Worm (Caenorhabditis elegans) whole organism, L4 larva: ENCODE results near the gene cest-2.3.

ENCODE experiments used
- aly-2 ChIP-seq: sonication (generic microtip); optimal IDR thresholded peaks from 2 replicates; lab custom pipeline; 2018; ENCODE audit warnings: missing biosample characterization, missing genetic modification characterization
- ama-1 ChIP-seq: fragments of 150-350 bp; optimal IDR thresholded peaks from 2 replicates; lab custom pipeline; 2014; ENCODE audit warnings: inconsistent platforms, mixed read lengths
- daf-12 ChIP-seq: fragments of 150-350 bp; optimal IDR thresholded peaks from 2 replicates; lab custom pipeline; 2014; ENCODE audit warnings: missing biosample characterization, missing genetic modification reagents, missing genetic modification characterization
- daf-8 ChIP-seq: fragments of 200-800 bp; sonication (Bioruptor generic); IDR thresholded peaks from 2 replicates; pipeline ENCODE4 v1.3.6; 2022; ENCODE audit warnings: missing genetic modification characterization, missing compliant biosample characterization
- lsy-2 ChIP-seq, 2 experiments: fragments of 150-350 bp in 1 of 2; sonication (generic microtip) in 1 of 2; optimal IDR thresholded peaks; 2 replicates each; lab custom pipeline; 2014 to 2017; ENCODE audit warnings: missing biosample characterization in 2 of 2, missing genetic modification characterization in 2 of 2
- mep-1 ChIP-seq: fragments of 150-350 bp; sonication (generic microtip); optimal IDR thresholded peaks from 3 replicates; lab custom pipeline; 2014; ENCODE audit warnings: missing biosample characterization, missing genetic modification characterization
- rbr-2 ChIP-seq: sonication (generic microtip); optimal IDR thresholded peaks from 2 replicates; lab custom pipeline; 2016; ENCODE audit warnings: missing genotype, missing genetic modification characterization, missing compliant biosample characterization
- tag-97 ChIP-seq: fragments of 200-800 bp; sonication (Bioruptor generic); IDR thresholded peaks from 2 replicates; pipeline ENCODE4 v1.3.6; 2022; ENCODE audit warnings: missing genetic modification characterization, missing compliant biosample characterization
- tra-1 ChIP-seq: fragments of 200-800 bp; sonication (Bioruptor generic); IDR thresholded peaks from 2 replicates; pipeline ENCODE4 v1.3.6; 2022; ENCODE audit warnings: missing genetic modification reagents, missing genetic modification characterization, missing compliant biosample characterization
- unc-62 ChIP-seq, 3 experiments: fragments of 150-350 bp in 1 of 3; sonication (generic microtip); optimal IDR thresholded peaks in 2 of 3; peaks in 1 of 3; 1 replicate in 1 of 3; 2 replicates in 2 of 3; lab custom pipeline; 2014 to 2017; ENCODE audit warnings: missing biosample characterization in 3 of 3, missing genetic modification characterization in 3 of 3, missing genetic modification reagents in 3 of 3, missing genotype in 1 of 3
- zag-1 ChIP-seq: fragments of 150-350 bp; optimal IDR thresholded peaks from 2 replicates; lab custom pipeline; 2014; ENCODE audit warnings: missing biosample characterization, missing genetic modification characterization
- ztf-11 ChIP-seq: fragments of 150-350 bp; optimal IDR thresholded peaks from 2 replicates; lab custom pipeline; 2014; ENCODE audit warnings: missing biosample characterization, missing genetic modification characterization

- TF ChIP-seq mep-1 (tag; lab: Kevin White, UChicago) (no peak), tra-1 (no peak), rbr-2 (tag; lab: Kevin White, UChicago) (no peak), daf-8 (no peak), aly-2 (tag; lab: Kevin White, UChicago) (no peak), ztf-11 (tag; lab: Kevin White, UChicago) (no peak), unc-62 (GFP tag; optimal IDR thresholded peaks at IDR 0.05 in 1 of 2; lab: Kevin White, UChicago) (peak in 1 of 2 experiments; percentile 92), unc-62 (tag; optimal IDR thresholded peaks at IDR 0.05; lab: Kevin White, UChicago) (no peak), ama-1 (lab: Kevin White, UChicago) (no peak), zag-1 (tag; lab: Kevin White, UChicago) (no peak), lsy-2 (tag; optimal IDR thresholded peaks at IDR 0.05; lab: Kevin White, UChicago) (no peak), tag-97 (GFP tag; lab: Robert Waterston, UW) (no peak), daf-12 (tag; lab: Kevin White, UChicago) (no peak)
Measured at ce11 chrV:14176572-14176971, 6.2 kb downstream of the cest-2.3 start.
